Fruit fly (Drosophila melanogaster): ENCODE results near the gene CG13895.

Gene CG13895

DNA sequence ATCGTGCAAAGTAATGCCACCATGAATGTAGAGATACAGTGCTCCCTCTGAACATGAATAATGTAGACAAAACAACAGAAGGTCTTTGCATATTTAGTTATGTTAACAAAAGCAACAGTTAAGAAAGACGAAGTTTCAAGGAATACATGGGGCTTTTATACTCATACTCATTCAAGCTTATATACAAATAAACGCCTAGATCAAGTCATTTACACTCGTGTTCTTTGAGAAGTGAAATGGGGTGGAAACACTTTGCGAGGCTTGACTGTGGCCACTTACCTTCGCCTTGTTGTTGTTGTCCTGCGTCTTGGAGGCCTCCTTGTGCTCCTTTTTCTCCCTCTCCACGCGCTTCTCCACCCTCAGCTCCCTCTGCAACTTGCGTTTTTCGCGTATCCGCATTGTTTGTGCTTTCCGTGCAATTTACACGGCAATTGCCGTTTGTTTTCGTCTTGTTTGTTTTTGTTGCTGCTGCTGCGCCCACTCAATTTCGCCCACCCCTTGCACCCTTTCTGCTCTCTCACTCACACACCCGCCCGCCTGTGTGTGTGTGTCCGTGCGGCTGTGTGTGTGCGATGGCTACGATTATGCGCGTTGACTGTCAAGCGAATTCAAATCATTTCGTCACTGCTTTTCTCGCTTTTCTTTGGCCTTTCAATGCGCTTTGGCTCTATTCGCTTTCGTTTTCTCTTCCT is 23.1 kb downstream of the CG13895 start:
- peak; percentile 16 for TF ChIP-seq CG16779 (tag; optimal IDR thresholded peaks at IDR 0.05)
- TF ChIP-seq dsx (GFP tag; optimal IDR thresholded peaks at IDR 0.05; ENCODE audit: poor library complexity, severe bottlenecking), result no peak
- no peak for TF ChIP-seq CG32006 (GFP tag; optimal IDR thresholded peaks at IDR 0.05)
- TF ChIP-seq CG34406 (GFP tag; optimal IDR thresholded peaks at IDR 0.05), result no peak
- TF ChIP-seq Blimp-1 (GFP tag; optimal IDR thresholded peaks at IDR 0.05), result no peak
- TF ChIP-seq Lpt (GFP tag; optimal IDR thresholded peaks at IDR 0.05), result no peak
- TF ChIP-seq CG3919 (GFP tag; optimal IDR thresholded peaks at IDR 0.05), result no peak
- TF ChIP-seq pdm3 (GFP tag; optimal IDR thresholded peaks at IDR 0.05), result no peak
- no peak for TF ChIP-seq CG6808 (GFP tag; optimal IDR thresholded peaks at IDR 0.05)
- TF ChIP-seq fkh (GFP tag; optimal IDR thresholded peaks at IDR 0.05), result peak; percentile 24
- no peak for TF ChIP-seq achi (GFP tag; optimal IDR thresholded peaks at IDR 0.05)
- TF ChIP-seq vri (GFP tag; optimal IDR thresholded peaks at IDR 0.05), result no peak
- TF ChIP-seq CG4318 (GFP tag; optimal IDR thresholded peaks at IDR 0.05), result no peak
- no peak for TF ChIP-seq net (GFP tag; optimal IDR thresholded peaks at IDR 0.05)
- no peak for TF ChIP-seq Smox (GFP tag; optimal IDR thresholded peaks at IDR 0.05)
- TF ChIP-seq fd85E (GFP tag; optimal IDR thresholded peaks at IDR 0.05), result no peak
- TF ChIP-seq Eip78C (GFP tag), result peak; percentile 51
- TF ChIP-seq CG11902 (GFP tag; optimal IDR thresholded peaks at IDR 0.05), result no peak
- no peak for TF ChIP-seq CG6854 (GFP tag; optimal IDR thresholded peaks at IDR 0.05)
- TF ChIP-seq Gug (GFP tag; IDR thresholded peaks at IDR 0.05), result no peak
- TF ChIP-seq Met (GFP tag; optimal IDR thresholded peaks at IDR 0.05), result no peak
- TF ChIP-seq CG31627 (GFP tag; optimal IDR thresholded peaks at IDR 0.05), result no peak
- no peak for TF ChIP-seq CG6276 (GFP tag; optimal IDR thresholded peaks at IDR 0.05)
- no peak for TF ChIP-seq CG8319 (GFP tag; optimal IDR thresholded peaks at IDR 0.05)
- TF ChIP-seq OdsH (GFP tag; optimal IDR thresholded peaks at IDR 0.05), result no peak
- no peak for TF ChIP-seq CG7368 (GFP tag; optimal IDR thresholded peaks at IDR 0.05)
- TF ChIP-seq CG8632 (GFP tag; optimal IDR thresholded peaks at IDR 0.05), result no peak
- no peak for TF ChIP-seq topi (GFP tag; optimal IDR thresholded peaks at IDR 0.05)
- TF ChIP-seq acj6 (GFP tag; optimal IDR thresholded peaks at IDR 0.05), result no peak
- TF ChIP-seq Ets21C (GFP tag; optimal IDR thresholded peaks at IDR 0.05), result no peak
- TF ChIP-seq fd59A (GFP tag; optimal IDR thresholded peaks at IDR 0.05), result peak; percentile 15
- peak; percentile 4 for TF ChIP-seq CG3032 (tag; optimal IDR thresholded peaks at IDR 0.05)
- TF ChIP-seq CG6163 (GFP tag; IDR thresholded peaks at IDR 0.05), result peak; percentile 35; the same call in 1 of the 3 replicates
- no peak for TF ChIP-seq spab (GFP tag; optimal IDR thresholded peaks at IDR 0.05)
- TF ChIP-seq Hr38 (GFP tag; optimal IDR thresholded peaks at IDR 0.05), result no peak
- TF ChIP-seq ss (GFP tag; optimal IDR thresholded peaks at IDR 0.05), result no peak
- no peak for TF ChIP-seq CG6792 (GFP tag; optimal IDR thresholded peaks at IDR 0.05)
- no peak for TF ChIP-seq CG9139 (GFP tag; optimal IDR thresholded peaks at IDR 0.05)
- TF ChIP-seq CG10669 (GFP tag; optimal IDR thresholded peaks at IDR 0.05), result no peak
- TF ChIP-seq CG11294 (GFP tag; IDR thresholded peaks at IDR 0.05), result no peak
- TF ChIP-seq eg (GFP tag; IDR thresholded peaks at IDR 0.05), result 0 out of 3 replicates have a peak, but pooled peaks have one; percentile 17
- TF ChIP-seq svp (GFP tag), result no peak
- no peak for TF ChIP-seq Sox14 (GFP tag; optimal IDR thresholded peaks at IDR 0.05)
- no peak for TF ChIP-seq Sox102F (GFP tag; optimal IDR thresholded peaks at IDR 0.05)
- TF ChIP-seq CG1621 (tag; optimal IDR thresholded peaks at IDR 0.05), result no peak
- no peak for TF ChIP-seq lz (GFP tag; optimal IDR thresholded peaks at IDR 0.05)
- TF ChIP-seq cyc (GFP tag; optimal IDR thresholded peaks at IDR 0.05), result no peak
- TF ChIP-seq esn (GFP tag; optimal IDR thresholded peaks at IDR 0.05), result no peak
- no peak for TF ChIP-seq dac (GFP tag; optimal IDR thresholded peaks at IDR 0.05)
- TF ChIP-seq CG10631 (GFP tag; optimal IDR thresholded peaks at IDR 0.05), result no peak
- no peak for TF ChIP-seq Eip75B (GFP tag; optimal IDR thresholded peaks at IDR 0.05)
- peak; percentile 19 for TF ChIP-seq Ets96B (tag; optimal IDR thresholded peaks at IDR 0.05)
